Worm (Caenorhabditis elegans) whole organism, young adult: ENCODE results near the gene ZC477.3.

Experiments
- athp-1 ChIP-seq: sonication (generic microtip); optimal IDR thresholded peaks from 2 replicates; lab custom pipeline; 2017; ENCODE audit warnings: mild to moderate bottlenecking, missing genetic modification characterization, missing compliant biosample characterization
- ceh-27 ChIP-seq: fragments of 200-800 bp; sonication (Bioruptor generic); optimal IDR thresholded peaks from 2 replicates; lab custom pipeline; 2018; ENCODE audit warnings: mild to moderate bottlenecking, missing genetic modification characterization, moderate library complexity, missing compliant biosample characterization
- ceh-40 ChIP-seq: fragments of 200-800 bp; sonication (Bioruptor generic); IDR thresholded peaks from 2 replicates; pipeline ENCODE4 v1.3.6; 2022; ENCODE audit warnings: missing genetic modification characterization, missing compliant biosample characterization
- dpff-1 ChIP-seq: sonication (generic microtip); optimal IDR thresholded peaks from 2 replicates; lab custom pipeline; 2017; ENCODE audit warnings: mild to moderate bottlenecking, missing genetic modification characterization, missing compliant biosample characterization
- dpl-1 ChIP-seq: fragments of 150-350 bp; optimal IDR thresholded peaks from 2 replicates; lab custom pipeline; 2014; ENCODE audit warnings: missing biosample characterization, missing genetic modification reagents, missing genetic modification characterization
- hlh-26 ChIP-seq: fragments of 200-800 bp; sonication (Bioruptor generic); conservative IDR thresholded peaks from 2 replicates; pipeline ENCODE4 v1.3.6; 2022; ENCODE audit warnings: missing genetic modification reagents, missing genetic modification characterization, missing compliant biosample characterization
- hmg-20 ChIP-seq: fragments of 200-800 bp; sonication (Bioruptor generic); IDR thresholded peaks from 2 replicates; pipeline ENCODE4 v1.3.6; 2022; ENCODE audit warnings: missing genetic modification reagents, missing genetic modification characterization, missing compliant biosample characterization
- hsf-1 ChIP-seq: fragments of 200-800 bp; sonication (Bioruptor generic); IDR thresholded peaks from 2 replicates; pipeline ENCODE4 v1.3.6; 2022; ENCODE audit warnings: missing genetic modification reagents, missing genetic modification characterization, missing compliant biosample characterization
- lin-40 ChIP-seq: sonication (generic microtip); optimal IDR thresholded peaks from 2 replicates; lab custom pipeline; 2016; ENCODE audit warnings: missing genetic modification characterization, mild to moderate bottlenecking, missing compliant biosample characterization, missing genotype, missing genetic modification reagents
- nhr-120 ChIP-seq: fragments of 200-800 bp; sonication (Bioruptor generic); IDR thresholded peaks from 2 replicates; pipeline ENCODE4 v1.3.6; 2022; ENCODE audit warnings: missing genetic modification characterization, missing compliant biosample characterization
- nhr-179 ChIP-seq: sonication (generic microtip); optimal IDR thresholded peaks from 2 replicates; lab custom pipeline; 2016; ENCODE audit warnings: mild to moderate bottlenecking, missing genetic modification characterization, missing compliant biosample characterization
- snpc-4 ChIP-seq, 5 experiments: fragments of 150-350 bp in 1 of 5; sonication (generic microtip) in 4 of 5; optimal IDR thresholded peaks; 2 replicates each; lab custom pipeline; 2014 to 2018; ENCODE audit warnings: missing genetic modification characterization in 5 of 5, missing biosample characterization in 3 of 5, antibody characterized with exemption in 2 of 5, mild to moderate bottlenecking in 2 of 5, missing compliant biosample characterization in 2 of 5, missing genotype in 2 of 5, moderate library complexity in 2 of 5, missing genetic modification reagents in 1 of 5
- ztf-28 ChIP-seq: fragments of 200-800 bp; sonication (Bioruptor generic); IDR thresholded peaks from 2 replicates; pipeline ENCODE4 v1.3.6; 2022; ENCODE audit warnings: missing genetic modification reagents, missing genetic modification characterization, missing compliant biosample characterization

- TF ChIP-seq dpl-1 (no peak), athp-1 (tag; lab: Kevin White, UChicago) (no peak), lin-40 (tag; lab: Kevin White, UChicago) (no peak), hlh-26 (GFP tag; lab: Robert Waterston, UW) (no peak), ztf-28 (GFP tag; lab: Robert Waterston, UW) (no peak), ceh-27 (GFP tag; lab: Kevin White, UChicago) (no peak), dpff-1 (tag; lab: Kevin White, UChicago) (no peak), ceh-40 (GFP tag; lab: Robert Waterston, UW) (no peak), hmg-20 (GFP tag; lab: Robert Waterston, UW) (no peak), hsf-1 (GFP tag; lab: Robert Waterston, UW) (no peak), nhr-179 (tag; lab: Kevin White, UChicago) (no peak), snpc-4 (GFP tag; optimal IDR thresholded peaks at IDR 0.05; lab: Kevin White, UChicago) (no peak), snpc-4 (tag; optimal IDR thresholded peaks at IDR 0.05; lab: Kevin White, UChicago) (no peak), nhr-120 (GFP tag; lab: Robert Waterston, UW) (no peak)
Measured at ce11 chrIV:7062697-7063096, 40.6 kb upstream of the ZC477.3 start.
